Worm (Caenorhabditis elegans): ENCODE data around the gene spc-2.

spc-2 gene

DNA sequence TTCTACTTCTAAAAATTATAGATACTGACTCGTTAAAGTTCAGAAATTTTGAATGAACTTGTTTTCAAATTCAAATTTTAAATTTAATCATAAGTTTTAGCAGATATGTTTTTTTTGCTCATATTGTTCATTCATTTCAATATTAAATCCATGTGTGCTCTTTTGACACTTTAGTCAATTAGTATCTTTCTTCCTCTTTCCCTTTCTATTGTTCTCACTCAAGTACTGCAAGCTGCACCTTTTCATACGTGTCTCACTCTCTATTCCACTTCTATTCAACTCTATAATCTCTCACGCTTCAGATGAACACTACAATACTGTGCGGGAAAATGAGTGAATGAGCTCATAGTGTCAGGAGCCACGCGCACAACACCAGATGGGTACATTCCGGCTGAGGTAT, 36.2 kb downstream of the spc-2 start, which contains the start of gene C30A5.16:
C30A5.16 (plus strand) TSS at position 301 of the 400 bp plus-strand sequence.
- TF ChIP-seq sox-2 (GFP tag; IDR thresholded peaks at IDR 0.05) (peak; percentile 24), ceh-31 (tag; optimal IDR thresholded peaks at IDR 0.05) (peak; percentile 75), pat-9 (tag; optimal IDR thresholded peaks at IDR 0.05) (no peak)

DNA sequence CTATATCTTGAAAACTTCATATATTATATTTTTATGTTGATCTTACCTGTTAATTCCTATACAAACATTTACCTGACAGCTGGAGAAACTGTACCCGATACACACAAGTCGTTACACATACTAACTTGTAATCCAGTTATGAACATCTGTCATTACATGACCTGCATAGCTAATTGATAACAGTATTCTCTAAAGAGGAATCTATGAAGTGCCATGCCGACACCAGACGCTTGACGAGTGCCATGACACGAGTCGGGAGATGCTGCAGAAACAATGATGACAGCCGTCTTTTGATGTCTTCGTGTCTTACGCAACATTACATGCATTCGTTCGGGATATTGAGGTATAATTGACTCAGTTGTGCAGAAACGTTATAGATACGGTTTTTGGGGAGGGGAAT, 38.4 kb downstream of the spc-2 start:
- TF ChIP-seq ceh-34 (tag; optimal IDR thresholded peaks at IDR 0.05), result no peak
- TF ChIP-seq ets-4 (tag; optimal IDR thresholded peaks at IDR 0.05), result no peak
- no peak for TF ChIP-seq pat-9 (tag; optimal IDR thresholded peaks at IDR 0.05)
- TF ChIP-seq fkh-6 (tag; optimal IDR thresholded peaks at IDR 0.05), result no peak
- TF ChIP-seq unc-86 (tag; optimal IDR thresholded peaks at IDR 0.05), result peak; percentile 38
- no peak for TF ChIP-seq sox-4 (tag; optimal IDR thresholded peaks at IDR 0.05)

DNA sequence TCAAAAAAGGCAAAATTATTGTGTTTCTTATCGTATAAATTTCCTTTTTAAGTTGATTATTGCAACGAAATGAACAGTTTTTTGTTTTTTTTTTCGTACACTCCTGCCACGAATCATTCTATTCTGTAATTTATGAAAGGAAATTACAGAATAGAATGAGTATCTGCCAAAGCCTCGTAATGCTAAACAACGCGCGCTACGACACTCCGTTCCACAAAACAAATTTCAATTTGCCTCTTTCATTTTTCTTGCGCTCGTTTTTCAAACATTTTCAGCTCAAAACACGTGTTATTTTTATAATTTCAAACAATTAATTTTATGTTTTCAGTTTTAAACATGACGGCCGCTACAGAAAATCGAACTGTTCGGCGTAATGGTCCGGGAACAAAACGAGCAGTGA, 43.1 kb downstream of the spc-2 start, which contains the start of gene mob-4:
mob-4 (plus strand) TSS at position 329 of the 400 bp plus-strand sequence.
- no peak for TF ChIP-seq ceh-34 (tag; optimal IDR thresholded peaks at IDR 0.05)
- no peak for TF ChIP-seq ceh-48 (tag; optimal IDR thresholded peaks at IDR 0.05)
- no peak for TF ChIP-seq rnt-1 (tag; optimal IDR thresholded peaks at IDR 0.05)
- no peak for TF ChIP-seq pqm-1 (tag; optimal IDR thresholded peaks at IDR 0.05)
- no peak for TF ChIP-seq unc-3 (GFP tag; conservative IDR thresholded peaks at IDR 0.05)
- TF ChIP-seq unc-3 (tag; optimal IDR thresholded peaks at IDR 0.05), result no peak
- no peak for TF ChIP-seq dmd-4 (tag; optimal IDR thresholded peaks at IDR 0.05; ENCODE audit: borderline replicate concordance)
- TF ChIP-seq ceh-31 (tag; optimal IDR thresholded peaks at IDR 0.05), result no peak

DNA sequence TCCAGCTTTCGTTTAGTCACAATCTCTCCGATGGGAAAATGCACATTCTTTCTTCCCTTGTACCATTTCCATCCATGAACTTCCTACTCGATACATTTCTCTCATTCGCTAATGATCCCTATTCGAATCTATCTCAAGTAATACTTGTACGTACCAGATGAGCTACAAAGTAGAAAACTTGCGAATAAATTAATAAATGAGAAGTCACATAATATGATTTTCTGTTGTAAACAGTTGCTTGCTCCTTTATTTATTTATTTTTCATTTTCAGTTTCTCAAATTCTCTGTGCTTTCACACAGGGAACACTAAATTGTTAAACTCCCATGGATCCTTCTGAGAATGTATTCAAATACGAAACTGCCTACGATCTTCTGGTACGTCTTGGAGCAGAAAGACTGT, 44.5 kb downstream of the spc-2 start, which contains the start of gene rfs-1:
rfs-1 (plus strand) TSS at position 301 of the 400 bp plus-strand sequence.
- TF ChIP-seq dmd-4 (tag; optimal IDR thresholded peaks at IDR 0.05; ENCODE audit: borderline replicate concordance) (no peak), ceh-45 (GFP tag; IDR thresholded peaks at IDR 0.05) (no peak), fkh-6 (tag; optimal IDR thresholded peaks at IDR 0.05) (no peak), ceh-34 (tag; optimal IDR thresholded peaks at IDR 0.05) (no peak), hlh-15 (tag; optimal IDR thresholded peaks at IDR 0.05) (no peak)

DNA sequence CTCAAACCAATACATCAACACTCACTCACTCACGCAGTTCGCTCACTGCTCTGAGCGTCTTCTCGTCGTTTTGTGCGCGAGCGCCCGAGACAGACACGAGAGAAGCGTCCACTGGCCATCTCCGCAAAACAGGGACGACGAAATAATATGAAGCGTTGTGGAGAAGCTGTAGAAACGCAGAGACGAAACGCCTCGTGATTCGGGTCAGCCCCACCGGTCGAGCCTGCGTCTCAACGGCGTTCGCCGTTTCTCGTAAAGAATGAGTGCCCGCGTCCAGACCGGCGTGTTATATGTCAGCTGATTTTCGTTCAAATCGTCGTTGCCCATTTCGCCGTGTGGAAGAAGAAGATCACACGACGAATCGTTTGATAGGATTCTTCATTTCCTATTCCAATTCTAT, 45.8 kb downstream of the spc-2 start, which contains the start of gene fbxl-1:
fbxl-1 (plus strand) TSS at position 320 of the 400 bp plus-strand sequence.
- peak; percentile 66 for TF ChIP-seq tbx-2 (tag; optimal IDR thresholded peaks at IDR 0.05)
- TF ChIP-seq unc-42 (tag; optimal IDR thresholded peaks at IDR 0.05), result peak; percentile 1
- TF ChIP-seq ama-1 (optimal IDR thresholded peaks at IDR 0.05), result no peak
- TF ChIP-seq ttx-3 (tag; optimal IDR thresholded peaks at IDR 0.05), result no peak
- TF ChIP-seq sox-4 (tag; optimal IDR thresholded peaks at IDR 0.05), result no peak
- TF ChIP-seq syd-9 (tag; optimal IDR thresholded peaks at IDR 0.05), result no peak
- peak; percentile 73 for TF ChIP-seq ceh-34 (tag; optimal IDR thresholded peaks at IDR 0.05)
- peak; percentile 58 for TF ChIP-seq ceh-31 (tag; optimal IDR thresholded peaks at IDR 0.05)
- no peak for TF ChIP-seq ceh-45 (GFP tag; IDR thresholded peaks at IDR 0.05)
- TF ChIP-seq nhr-11 (tag; optimal IDR thresholded peaks at IDR 0.05), result no peak
- no peak for TF ChIP-seq K02D7.2 (tag; optimal IDR thresholded peaks at IDR 0.05)
- peak; percentile 95 for TF ChIP-seq hlh-30 (tag; optimal IDR thresholded peaks at IDR 0.05; ENCODE audit: insufficient read depth)
- no peak for TF ChIP-seq ceh-22 (tag; optimal IDR thresholded peaks at IDR 0.05)
- no peak for TF ChIP-seq pqm-1 (tag; optimal IDR thresholded peaks at IDR 0.05)
- no peak for TF ChIP-seq sdc-2 (tag; optimal IDR thresholded peaks at IDR 0.05)
- TF ChIP-seq unc-55 (GFP tag; optimal IDR thresholded peaks at IDR 0.05), result peak; percentile 77
- no peak for TF ChIP-seq ahr-1 (tag; optimal IDR thresholded peaks at IDR 0.05)
- TF ChIP-seq K09A11.1 (tag; optimal IDR thresholded peaks at IDR 0.05; ENCODE audit: insufficient read depth), result no peak
- TF ChIP-seq madf-2 (tag; optimal IDR thresholded peaks at IDR 0.05), result no peak
- peak; percentile 52 for TF ChIP-seq nfya-1 (tag; optimal IDR thresholded peaks at IDR 0.05)
- TF ChIP-seq pros-1 (tag; optimal IDR thresholded peaks at IDR 0.05), result no peak
- no peak for TF ChIP-seq ets-4 (tag; optimal IDR thresholded peaks at IDR 0.05)
- no peak for TF ChIP-seq lim-6 (tag; optimal IDR thresholded peaks at IDR 0.05)
- peak; percentile 13 for TF ChIP-seq ceh-14 (tag; optimal IDR thresholded peaks at IDR 0.05)
- peak; percentile 13 for TF ChIP-seq F13H6.1 (tag; optimal IDR thresholded peaks at IDR 0.05)
- TF ChIP-seq ztf-16 (tag; optimal IDR thresholded peaks at IDR 0.05), result peak; percentile 16
- no peak for TF ChIP-seq fkh-6 (tag; optimal IDR thresholded peaks at IDR 0.05)
- TF ChIP-seq sox-2 (GFP tag; IDR thresholded peaks at IDR 0.05), result no peak
- no peak for TF ChIP-seq pha-2 (tag; optimal IDR thresholded peaks at IDR 0.05)
- no peak for TF ChIP-seq elt-4 (tag; optimal IDR thresholded peaks at IDR 0.05)
- TF ChIP-seq zip-5 (tag; optimal IDR thresholded peaks at IDR 0.05), result no peak
- TF ChIP-seq unc-86 (tag; optimal IDR thresholded peaks at IDR 0.05), result no peak
- no peak for TF ChIP-seq che-1 (tag; optimal IDR thresholded peaks at IDR 0.05)
- TF ChIP-seq dve-1 (tag; optimal IDR thresholded peaks at IDR 0.05), result no peak
- peak; percentile 57 for TF ChIP-seq rnt-1 (tag; optimal IDR thresholded peaks at IDR 0.05)
- no peak for TF ChIP-seq ceh-6 (GFP tag; optimal IDR thresholded peaks at IDR 0.05)
- TF ChIP-seq eyg-1 (tag; optimal IDR thresholded peaks at IDR 0.05), result no peak
